Worm (Caenorhabditis elegans): ENCODE results near the gene C13A2.4.

DNA sequence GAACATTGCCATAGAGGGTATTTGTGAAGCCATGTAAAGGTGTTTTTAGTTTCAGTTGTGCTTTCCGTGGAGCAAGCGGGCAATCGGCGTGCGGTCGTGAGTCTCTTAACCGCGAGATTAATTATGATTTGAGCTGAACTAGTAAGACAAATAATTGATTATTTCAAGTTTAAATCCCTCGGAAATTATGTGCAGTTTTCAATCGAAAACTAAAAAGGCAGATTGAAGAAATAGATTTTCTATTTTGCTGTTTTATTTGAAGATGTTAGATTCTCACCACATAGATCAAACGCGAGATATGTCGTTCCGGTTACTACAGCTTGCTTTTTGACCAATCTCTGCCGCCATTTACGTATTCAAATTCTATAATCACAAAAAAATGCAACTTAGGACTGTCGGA is 2.8 kb downstream of the C13A2.4 start, which contains the start of gene C13A2.3:
- TF ChIP-seq sox-4 (tag; optimal IDR thresholded peaks at IDR 0.05) = no peak
- no peak for TF ChIP-seq ttx-3 (tag; optimal IDR thresholded peaks at IDR 0.05)
- TF ChIP-seq fkh-6 (tag; optimal IDR thresholded peaks at IDR 0.05) = no peak
- no peak for TF ChIP-seq sox-2 (GFP tag; IDR thresholded peaks at IDR 0.05)
- TF ChIP-seq hlh-8 (tag; optimal IDR thresholded peaks at IDR 0.05) = no peak
- TF ChIP-seq ceh-9 (tag; optimal IDR thresholded peaks at IDR 0.05) = no peak
- TF ChIP-seq pag-3 (tag; optimal IDR thresholded peaks at IDR 0.05; ENCODE audit: borderline replicate concordance) = no peak
- TF ChIP-seq nhr-11 (tag; optimal IDR thresholded peaks at IDR 0.05) = no peak
- TF ChIP-seq T23F11.4 (GFP tag; optimal IDR thresholded peaks at IDR 0.05) = no peak
- TF ChIP-seq che-1 (tag; optimal IDR thresholded peaks at IDR 0.05) = no peak
- no peak for TF ChIP-seq pha-4 (tag; optimal IDR thresholded peaks at IDR 0.05)

Data from whole organism, late embryonic.